Worm (Caenorhabditis elegans): ENCODE data around the gene Y75B12B.13.
A peak's percentile ranks its signal among the peaks of the same experiment; 100 is the strongest.

Gene Y75B12B.13

DNA sequence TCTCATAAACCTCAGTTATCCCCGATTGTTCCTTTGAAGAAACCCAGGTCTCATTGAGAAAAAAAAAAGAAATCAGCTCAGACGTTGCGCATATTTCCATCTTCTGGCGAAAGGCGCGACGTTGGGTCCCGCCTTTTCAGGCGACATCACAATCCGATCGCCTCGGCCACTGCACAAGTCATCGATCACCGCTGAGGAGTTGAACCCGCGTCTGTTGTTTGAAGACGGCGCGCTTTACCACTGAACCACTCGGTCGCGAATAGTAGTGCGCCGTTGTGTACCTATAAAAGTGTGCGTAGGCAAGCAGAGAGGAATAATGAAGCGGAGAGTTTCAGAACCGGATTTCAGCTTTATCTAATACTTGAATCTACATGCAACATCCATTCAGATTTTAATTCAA is 2.9 kb downstream of the Y75B12B.13 start, which contains the start of gene Y75B12B.11 (continued):
- peak; percentile 73; the same call in 1 of the 2 replicates for TF ChIP-seq aptf-2 (GFP tag; conservative IDR thresholded peaks at IDR 0.05)
- TF ChIP-seq C06A6.2 (GFP tag; conservative IDR thresholded peaks at IDR 0.05): peak; percentile 80
- peak; percentile 98 for TF ChIP-seq athp-1 (tag; optimal IDR thresholded peaks at IDR 0.05)
- TF ChIP-seq B0336.3 (GFP tag; IDR thresholded peaks at IDR 0.05): peak; percentile 98
- TF ChIP-seq attf-3 (GFP tag; conservative IDR thresholded peaks at IDR 0.05): peak; percentile 77
- TF ChIP-seq zfh-2 (GFP tag; conservative IDR thresholded peaks at IDR 0.05): peak; percentile 95
- peak; percentile 73 for TF ChIP-seq nhr-80 (tag; optimal IDR thresholded peaks at IDR 0.05)
- TF ChIP-seq K12H6.12 (tag; optimal IDR thresholded peaks at IDR 0.05): peak; percentile 83
- peak; percentile 76 for TF ChIP-seq F10E7.11 (tag; optimal IDR thresholded peaks at IDR 0.05)
- TF ChIP-seq nhr-179 (tag; optimal IDR thresholded peaks at IDR 0.05): peak; percentile 81
- peak; percentile 75 for TF ChIP-seq lir-1 (GFP tag; conservative IDR thresholded peaks at IDR 0.05)
- TF ChIP-seq Y53F4B.3 (GFP tag; IDR thresholded peaks at IDR 0.05): peak; percentile 87
- TF ChIP-seq ets-4 (GFP tag; optimal IDR thresholded peaks at IDR 0.05): peak; percentile 87
- peak; percentile 94 for TF ChIP-seq let-526 (GFP tag; IDR thresholded peaks at IDR 0.05)
- peak; percentile 96 for TF ChIP-seq ceh-58 (GFP tag; IDR thresholded peaks at IDR 0.05)
- TF ChIP-seq ceh-27 (GFP tag; optimal IDR thresholded peaks at IDR 0.05): peak; percentile 85
- TF ChIP-seq T07F8.4 (tag; optimal IDR thresholded peaks at IDR 0.05): peak; percentile 91
- TF ChIP-seq C17E4.6 (GFP tag; IDR thresholded peaks at IDR 0.05): peak; percentile 86
- TF ChIP-seq madf-3 (GFP tag; IDR thresholded peaks at IDR 0.05): peak; percentile 88
- TF ChIP-seq him-1 (tag; optimal IDR thresholded peaks at IDR 0.05): peak; percentile 87
- TF ChIP-seq ama-1 (optimal IDR thresholded peaks at IDR 0.05): peak; percentile 78
- TF ChIP-seq ama-1 (GFP tag; optimal IDR thresholded peaks at IDR 0.05): peak; percentile 93 to 95
- no peak for TF ChIP-seq pha-4 (tag; optimal IDR thresholded peaks at IDR 0.05)
- TF ChIP-seq let-607 (tag; optimal IDR thresholded peaks at IDR 0.05): peak; percentile 66 to 83
- peak; percentile 97 for TF ChIP-seq chd-7 (tag; optimal IDR thresholded peaks at IDR 0.05)
- peak; percentile 99 for TF ChIP-seq lin-26 (GFP tag; IDR thresholded peaks at IDR 0.05)
- 0 out of 2 replicates have a peak, but pooled peaks have one; percentile 75 for TF ChIP-seq ztf-6 (GFP tag; IDR thresholded peaks at IDR 0.05)
- peak; percentile 93 for TF ChIP-seq hmg-20 (GFP tag; IDR thresholded peaks at IDR 0.05)
- peak; percentile 98 for TF ChIP-seq nhr-90 (tag; optimal IDR thresholded peaks at IDR 0.05)
- TF ChIP-seq tbp1 (GFP tag; optimal IDR thresholded peaks at IDR 0.05): peak; percentile 99
- peak; percentile 91 for TF ChIP-seq F57C9.4 (tag; optimal IDR thresholded peaks at IDR 0.05)
- TF ChIP-seq F39B2.1 (GFP tag; IDR thresholded peaks at IDR 0.05): peak; percentile 92

ce11 chrV:15189567-15189966 is 4.2 kb downstream of the Y75B12B.13 start, which contains the start of gene cyn-3:
Gene cyn-3, plus strand, starts transcription at chrV:15189927.
- TF ChIP-seq ceh-40 (GFP tag; IDR thresholded peaks at IDR 0.05) (no peak), D2030.7 (GFP tag; IDR thresholded peaks at IDR 0.05) (peak; percentile 49; the same call in 1 of the 2 replicates), nfya-2 (GFP tag; IDR thresholded peaks at IDR 0.05) (no peak), hsf-1 (GFP tag; IDR thresholded peaks at IDR 0.05) (peak; percentile 88), dox-1 (GFP tag; IDR thresholded peaks at IDR 0.05) (peak; percentile 75), ZK185.1 (tag; optimal IDR thresholded peaks at IDR 0.05; ENCODE audit: poor library complexity, severe bottlenecking) (peak; percentile 74), K12H6.12 (tag; optimal IDR thresholded peaks at IDR 0.05) (peak; percentile 45), madf-8 (GFP tag; conservative IDR thresholded peaks at IDR 0.05) (peak; percentile 54), F10E7.11 (tag; optimal IDR thresholded peaks at IDR 0.05) (no peak), K11D2.4 (GFP tag; IDR thresholded peaks at IDR 0.05) (no peak; the same call in 1 of the 2 replicates), T26A5.8 (tag; optimal IDR thresholded peaks at IDR 0.05) (no peak), lin-40 (tag; optimal IDR thresholded peaks at IDR 0.05) (peak; percentile 76), hmg-1.2 (GFP tag; IDR thresholded peaks at IDR 0.05) (peak; percentile 54), ama-1 (optimal IDR thresholded peaks at IDR 0.05) (no peak), ama-1 (GFP tag; optimal IDR thresholded peaks at IDR 0.05) (no peak), snpc-3.4 (tag; optimal IDR thresholded peaks at IDR 0.05) (peak; percentile 69), mcd-1 (GFP tag; IDR thresholded peaks at IDR 0.05) (peak; percentile 98), attf-6 (GFP tag; IDR thresholded peaks at IDR 0.05) (peak; percentile 50; the same call in 1 of the 2 replicates), F52B5.7 (tag; optimal IDR thresholded peaks at IDR 0.05) (no peak), ztf-26 (tag; optimal IDR thresholded peaks at IDR 0.05) (peak; percentile 50), ceh-100 (GFP tag; IDR thresholded peaks at IDR 0.05) (peak; percentile 71), madf-6 (GFP tag; IDR thresholded peaks at IDR 0.05) (peak; percentile 85)
